Worm (Caenorhabditis elegans): ENCODE results near the gene C03G6.17.

Gene C03G6.17

DNA sequence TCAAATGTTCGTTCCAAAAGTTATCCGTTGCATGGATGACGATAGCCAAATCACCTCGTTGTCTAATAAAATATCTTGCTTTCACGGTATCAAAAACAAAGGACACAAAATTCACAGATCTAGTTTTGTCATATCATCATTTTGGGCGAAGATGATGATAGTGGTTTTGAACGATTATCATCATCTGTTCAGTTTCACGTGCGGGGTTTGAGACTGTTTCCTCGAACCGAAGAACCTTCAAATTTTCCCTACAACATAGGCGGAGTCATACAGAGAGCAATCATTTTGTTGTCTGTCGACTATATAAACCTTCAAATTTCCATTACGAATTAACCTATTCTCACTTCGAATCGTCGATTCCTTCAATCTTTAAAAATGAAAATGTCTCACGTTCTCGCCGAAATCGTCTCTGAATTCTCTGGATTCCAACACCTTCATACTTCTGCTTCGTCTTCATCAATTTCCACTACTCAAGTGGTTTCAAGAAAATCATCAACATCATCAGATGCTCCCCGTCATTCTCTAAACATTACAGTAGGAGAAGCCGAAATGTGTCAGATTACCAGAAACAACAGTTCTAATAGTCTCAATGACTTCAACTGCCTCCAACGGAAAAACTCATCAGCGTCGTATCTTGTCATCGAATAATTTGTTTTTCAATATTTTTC lies 32.3 kb upstream of the C03G6.17 start, which contains the start of gene F18E3.11 (continued):
- TF ChIP-seq ZK337.2 (GFP tag; IDR thresholded peaks at IDR 0.05) (no peak), nhr-111 (GFP tag; optimal IDR thresholded peaks at IDR 0.05) (no peak), mxl-3 (GFP tag; optimal IDR thresholded peaks at IDR 0.05) (peak; percentile 45), Y5F2A.4 (GFP tag; optimal IDR thresholded peaks at IDR 0.05) (no peak), snpc-4 (tag; optimal IDR thresholded peaks at IDR 0.05) (no peak), tra-1 (GFP tag; IDR thresholded peaks at IDR 0.05) (0 out of 2 replicates have a peak, but pooled peaks have one; percentile 29), lim-7 (GFP tag; IDR thresholded peaks at IDR 0.05) (no peak), madf-5 (GFP tag; IDR thresholded peaks at IDR 0.05) (no peak), aha-1 (tag) (peak; percentile 77), zfp-2 (tag; optimal IDR thresholded peaks at IDR 0.05) (no peak), nhr-6 (tag; optimal IDR thresholded peaks at IDR 0.05) (no peak), ceh-32 (tag; optimal IDR thresholded peaks at IDR 0.05; ENCODE audit: poor library complexity) (no peak), ztf-7 (tag; optimal IDR thresholded peaks at IDR 0.05) (no peak), ces-1 (GFP tag; optimal IDR thresholded peaks at IDR 0.05) (no peak), ceh-20 (GFP tag; IDR thresholded peaks at IDR 0.05) (no peak), nhr-48 (tag; optimal IDR thresholded peaks at IDR 0.05) (peak; percentile 76), dmd-8 (GFP tag; IDR thresholded peaks at IDR 0.05) (no peak), cey-2 (tag; optimal IDR thresholded peaks at IDR 0.05; ENCODE audit: borderline replicate concordance, insufficient read depth) (no peak), duxl-1 (tag; optimal IDR thresholded peaks at IDR 0.05; ENCODE audit: poor library complexity) (peak; percentile 10), aly-2 (tag; optimal IDR thresholded peaks at IDR 0.05) (no peak), F49E8.2 (tag; optimal IDR thresholded peaks at IDR 0.05; ENCODE audit: borderline replicate concordance) (no peak), rbr-2 (tag; optimal IDR thresholded peaks at IDR 0.05) (no peak), php-3 (GFP tag; IDR thresholded peaks at IDR 0.05) (no peak), daf-8 (GFP tag; IDR thresholded peaks at IDR 0.05) (no peak), unc-39 (tag; optimal IDR thresholded peaks at IDR 0.05) (no peak), nhr-28 (tag; optimal IDR thresholded peaks at IDR 0.05) (peak; percentile 90), saeg-2 (GFP tag; IDR thresholded peaks at IDR 0.05) (no peak), gei-8 (GFP tag; optimal IDR thresholded peaks at IDR 0.05) (no peak), skn-1 (tag; optimal IDR thresholded peaks at IDR 0.05) (no peak), unc-130 (GFP tag; optimal IDR thresholded peaks at IDR 0.05) (no peak), dpl-1 (GFP tag; optimal IDR thresholded peaks at IDR 0.05) (no peak), dmd-9 (GFP tag; IDR thresholded peaks at IDR 0.05) (no peak), ceh-44 (GFP tag; IDR thresholded peaks at IDR 0.05) (no peak), T20F7.1 (GFP tag; optimal IDR thresholded peaks at IDR 0.05) (no peak)

- TF ChIP-seq egl-27 (tag; optimal IDR thresholded peaks at IDR 0.05) (no peak), mep-1 (tag; optimal IDR thresholded peaks at IDR 0.05) (no peak), nhr-237 (tag; optimal IDR thresholded peaks at IDR 0.05) (no peak), sdz-12 (GFP tag; optimal IDR thresholded peaks at IDR 0.05) (no peak), madf-5 (GFP tag; IDR thresholded peaks at IDR 0.05) (no peak), zfp-2 (tag; optimal IDR thresholded peaks at IDR 0.05) (no peak), cey-2 (tag; optimal IDR thresholded peaks at IDR 0.05; ENCODE audit: borderline replicate concordance, insufficient read depth) (no peak), nhr-28 (tag; optimal IDR thresholded peaks at IDR 0.05) (no peak), ztf-11 (tag; optimal IDR thresholded peaks at IDR 0.05) (no peak), ceh-32 (tag; optimal IDR thresholded peaks at IDR 0.05; ENCODE audit: poor library complexity) (no peak), lsy-2 (tag; optimal IDR thresholded peaks at IDR 0.05) (no peak), snpc-1.2 (GFP tag; IDR thresholded peaks at IDR 0.05) (no peak), fkh-10 (GFP tag; optimal IDR thresholded peaks at IDR 0.05) (no peak), ceh-20 (GFP tag; IDR thresholded peaks at IDR 0.05) (no peak), nhr-76 (tag; optimal IDR thresholded peaks at IDR 0.05) (no peak), daf-12 (tag; optimal IDR thresholded peaks at IDR 0.05) (no peak), dpl-1 (GFP tag; optimal IDR thresholded peaks at IDR 0.05) (no peak)
These were observed 30.8 kb upstream of the C03G6.17 start, which contains the start of gene str-41 for ce11 chrV:7411695-7412094. Gene str-41, plus strand, starts transcription at chrV:7411995.

Measured in whole organism, L4 larva.